Worm (Caenorhabditis elegans): ENCODE measurements around the gene slcf-1.

slcf-1 gene

ce11 chrX:10559203-10559602, 30.1 kb downstream of the slcf-1 start, which contains the start of gene F59F5.7:
F59F5.7 (plus strand) TSS chrX:10559503.
- TF ChIP-seq him-1 (tag; optimal IDR thresholded peaks at IDR 0.05) = no peak
- no peak for TF ChIP-seq dao-5 (tag; optimal IDR thresholded peaks at IDR 0.05)
- TF ChIP-seq W03F9.2 (tag; optimal IDR thresholded peaks at IDR 0.05) = no peak

ce11 chrX:10566775-10567174, 37.7 kb downstream of the slcf-1 start:
- no peak for TF ChIP-seq W03F9.2 (tag; optimal IDR thresholded peaks at IDR 0.05)
- TF ChIP-seq dao-5 (tag; optimal IDR thresholded peaks at IDR 0.05) = no peak
- TF ChIP-seq him-1 (tag; optimal IDR thresholded peaks at IDR 0.05) = no peak

- TF ChIP-seq him-1 (tag; optimal IDR thresholded peaks at IDR 0.05) (peak; percentile 94), dao-5 (tag; optimal IDR thresholded peaks at IDR 0.05) (peak; percentile 7), W03F9.2 (tag; optimal IDR thresholded peaks at IDR 0.05) (peak; percentile 82)
Measured at ce11 chrX:10568385-10569149, 39.5 kb downstream of the slcf-1 start.

- TF ChIP-seq W03F9.2 (tag; optimal IDR thresholded peaks at IDR 0.05) (no peak), him-1 (tag; optimal IDR thresholded peaks at IDR 0.05) (no peak), dao-5 (tag; optimal IDR thresholded peaks at IDR 0.05) (no peak)
Measured at ce11 chrX:10569185-10569584, 40.1 kb downstream of the slcf-1 start, which contains the start of gene bet-2. bet-2 (plus strand) TSS chrX:10569273.

ce11 chrX:10576410-10576809, 47.3 kb downstream of the slcf-1 start:
- TF ChIP-seq dao-5 (tag; optimal IDR thresholded peaks at IDR 0.05) (no peak), W03F9.2 (tag; optimal IDR thresholded peaks at IDR 0.05) (no peak), him-1 (tag; optimal IDR thresholded peaks at IDR 0.05) (no peak)

- TF ChIP-seq dao-5 (tag; optimal IDR thresholded peaks at IDR 0.05) = no peak
- no peak for TF ChIP-seq W03F9.2 (tag; optimal IDR thresholded peaks at IDR 0.05)
- no peak for TF ChIP-seq him-1 (tag; optimal IDR thresholded peaks at IDR 0.05)
Measured at ce11 chrX:10576872-10577271, 47.8 kb downstream of the slcf-1 start, which contains the start of gene nhx-5. nhx-5 (plus strand) TSS chrX:10576953.

Data from whole organism, L4/young adult.